Worm (Caenorhabditis elegans) whole organism, L4/young adult: ENCODE measurements around the gene W09C2.9.

Experiments
- W03F9.2 ChIP-seq: fragments of 150-350 bp; optimal IDR thresholded peaks from 2 replicates; lab custom pipeline; 2014; ENCODE audit warnings: missing biosample characterization, missing genetic modification characterization
- dao-5 ChIP-seq: sonication (generic microtip); optimal IDR thresholded peaks from 2 replicates; lab custom pipeline; 2016; ENCODE audit warnings: missing genotype, missing genetic modification characterization, moderate library complexity, missing compliant biosample characterization
- him-1 ChIP-seq: sonication (generic microtip); optimal IDR thresholded peaks from 2 replicates; lab custom pipeline; 2016; ENCODE audit warnings: missing genotype, missing genetic modification reagents, missing genetic modification characterization, missing compliant biosample characterization

ce11 chrIV:9669969-9670368, 46.8 kb upstream of the W09C2.9 start:
- TF ChIP-seq W03F9.2 (no peak), him-1 (tag; lab: Kevin White, UChicago) (no peak), dao-5 (tag; lab: Kevin White, UChicago) (no peak)
